Worm (Caenorhabditis elegans) whole organism, L2 larva: ENCODE measurements around the gene strd-1.

Experiments
- dmd-4 ChIP-seq: sonication (generic microtip); optimal IDR thresholded peaks from 2 replicates; lab custom pipeline; 2017; ENCODE audit warnings: missing biosample characterization, missing genetic modification characterization
- mdl-1 ChIP-seq, 2 experiments: fragments of 150-350 bp in 1 of 2; sonication (generic microtip) in 1 of 2; optimal IDR thresholded peaks; 2 replicates each; lab custom pipeline; 2017; ENCODE audit warnings: missing biosample characterization in 2 of 2, missing genetic modification characterization in 2 of 2
- nhr-23 ChIP-seq: fragments of 150-350 bp; optimal IDR thresholded peaks from 2 replicates; lab custom pipeline; 2014; ENCODE audit warnings: missing biosample characterization, missing genetic modification reagents, missing genetic modification characterization
- unc-39 ChIP-seq: fragments of 150-350 bp; optimal IDR thresholded peaks from 2 replicates; lab custom pipeline; 2014; ENCODE audit warnings: missing biosample characterization, missing genetic modification characterization
- ztf-1 ChIP-seq: fragments of 200-800 bp; sonication (Bioruptor generic); conservative IDR thresholded peaks from 2 replicates; pipeline ENCODE4 v1.3.6; 2022; ENCODE audit warnings: missing genetic modification characterization, missing compliant biosample characterization

The strd-1 gene

ce11 chrIII:10989491-10990032 lies 42.3 kb downstream of the strd-1 start (continued):
- no peak for TF ChIP-seq unc-39 (tag; lab: Kevin White, UChicago)

ce11 chrIII:10994085-10994484 lies 46.8 kb downstream of the strd-1 start:
- TF ChIP-seq ztf-1 (GFP tag; lab: Robert Waterston, UW) (no peak), nhr-23 (tag; lab: Kevin White, UChicago) (no peak), mdl-1 (tag; optimal IDR thresholded peaks at IDR 0.05; lab: Kevin White, UChicago) (no peak)

- no peak for TF ChIP-seq dmd-4
These were observed 47.9 kb downstream of the strd-1 start, which contains the start of gene dmsr-5 for ce11 chrIII:10995156-10995555. dmsr-5 (minus strand) TSS chrIII:10995256.
